Fruit fly (Drosophila melanogaster): ENCODE measurements around the gene PCNA2.

PCNA2 gene

DNA sequence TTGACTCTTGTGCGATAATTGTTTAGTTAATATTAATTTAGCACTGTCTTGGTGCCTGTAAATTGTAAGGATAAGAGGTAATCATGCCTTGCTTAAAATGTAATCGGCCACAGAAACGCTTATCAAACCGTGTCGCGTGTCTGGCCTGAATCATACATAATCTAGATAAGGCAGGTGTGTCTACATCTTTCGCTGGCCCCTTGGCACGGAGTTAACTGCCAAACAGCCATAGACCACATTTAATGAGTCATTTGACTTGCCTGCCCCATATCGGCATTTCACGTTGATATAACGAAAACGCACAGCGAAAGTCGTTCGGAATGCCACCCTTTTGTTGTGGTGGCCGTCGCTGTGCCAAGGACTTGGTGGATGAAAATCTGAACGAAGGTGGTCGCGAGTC is 48.6 kb downstream of the PCNA2 start, which contains the start of gene CG31697:
TSS of gene CG31697 (plus strand) at position 215 of the 400 bp plus-strand sequence.
- no peak for TF ChIP-seq tai (GFP tag; optimal IDR thresholded peaks at IDR 0.05)
- TF ChIP-seq h (GFP tag; optimal IDR thresholded peaks at IDR 0.05) = peak; percentile 86
- no peak for TF ChIP-seq brk (GFP tag; optimal IDR thresholded peaks at IDR 0.05)

DNA sequence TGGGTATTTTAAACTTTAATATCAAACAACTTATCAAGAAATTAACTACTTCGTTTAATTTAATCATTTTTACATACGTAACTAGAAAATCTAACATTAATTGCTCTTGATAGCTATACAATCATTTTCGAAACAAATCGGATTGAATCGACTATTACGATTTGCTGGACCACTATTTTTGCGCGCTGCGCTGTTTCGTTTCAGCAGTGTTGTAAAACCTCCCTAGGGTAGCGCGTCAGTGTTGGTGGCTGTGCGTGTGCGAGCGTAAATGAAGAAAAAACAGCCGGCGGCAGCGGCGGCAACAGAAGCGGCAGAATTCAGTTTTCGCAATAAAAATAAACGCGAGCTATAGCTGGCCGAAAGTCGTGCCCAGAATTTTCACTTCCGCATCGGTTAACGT is 50.5 kb downstream of the PCNA2 start, which contains the start of gene CG33116:
TSS of gene CG33116 (plus strand) at position 233 of the 400 bp plus-strand sequence.
- TF ChIP-seq usp (GFP tag; optimal IDR thresholded peaks at IDR 0.05) (no peak), dl (GFP tag; optimal IDR thresholded peaks at IDR 0.05; ENCODE audit: insufficient read depth in 1 of 2, partially characterized antibody in 2 of 2) (no peak), Dfd (GFP tag; optimal IDR thresholded peaks at IDR 0.05) (no peak), N (GFP tag; optimal IDR thresholded peaks at IDR 0.05) (no peak), sv (GFP tag; optimal IDR thresholded peaks at IDR 0.05) (peak; percentile 84), Dif (GFP tag; optimal IDR thresholded peaks at IDR 0.05; ENCODE audit: partially characterized antibody) (no peak), CrebA (GFP tag; optimal IDR thresholded peaks at IDR 0.05; ENCODE audit: borderline replicate concordance) (no peak), Sp1 (GFP tag; optimal IDR thresholded peaks at IDR 0.05) (peak; percentile 80), Jra (GFP tag; optimal IDR thresholded peaks at IDR 0.05) (peak; percentile 61), tai (GFP tag; optimal IDR thresholded peaks at IDR 0.05) (no peak), sage (GFP tag; optimal IDR thresholded peaks at IDR 0.05) (peak; percentile 63), Mio (GFP tag; optimal IDR thresholded peaks at IDR 0.05) (peak; percentile 63), rgr (GFP tag; optimal IDR thresholded peaks at IDR 0.05) (peak; percentile 93), jim (GFP tag; optimal IDR thresholded peaks at IDR 0.05) (peak; percentile 2), dmrt93B (GFP tag; optimal IDR thresholded peaks at IDR 0.05) (peak; percentile 71), Hnf4 (GFP tag; optimal IDR thresholded peaks at IDR 0.05) (peak; percentile 91), h (GFP tag; optimal IDR thresholded peaks at IDR 0.05) (peak; percentile 90), brk (GFP tag; optimal IDR thresholded peaks at IDR 0.05) (peak; percentile 82), lola (GFP tag; optimal IDR thresholded peaks at IDR 0.05) (no peak), woc (GFP tag; optimal IDR thresholded peaks at IDR 0.05) (peak; percentile 89), dsf (GFP tag; optimal IDR thresholded peaks at IDR 0.05; ENCODE audit: borderline replicate concordance) (peak; percentile 50), psq (GFP tag; optimal IDR thresholded peaks at IDR 0.05) (peak; percentile 68), br (GFP tag; optimal IDR thresholded peaks at IDR 0.05) (peak; percentile 89), Hr83 (GFP tag; optimal IDR thresholded peaks at IDR 0.05; ENCODE audit: poor library complexity, severe bottlenecking) (peak; percentile 92), GATAd (GFP tag; optimal IDR thresholded peaks at IDR 0.05) (peak; percentile 28), Rel (GFP tag; optimal IDR thresholded peaks at IDR 0.05) (no peak), Rel (tag; optimal IDR thresholded peaks at IDR 0.05) (peak; percentile 58), pan (optimal IDR thresholded peaks at IDR 0.05) (no peak), CG9705 (GFP tag; optimal IDR thresholded peaks at IDR 0.05) (peak; percentile 61), fru (GFP tag; optimal IDR thresholded peaks at IDR 0.05) (peak; percentile 90), ey (GFP tag; optimal IDR thresholded peaks at IDR 0.05) (peak; percentile 89), Abd-B (GFP tag; optimal IDR thresholded peaks at IDR 0.05) (no peak), Vsx2 (GFP tag; optimal IDR thresholded peaks at IDR 0.05; ENCODE audit: partially characterized antibody) (no peak), OdsH (GFP tag; optimal IDR thresholded peaks at IDR 0.05) (peak; percentile 86), HLH106 (tag; optimal IDR thresholded peaks at IDR 0.05) (peak; percentile 85), CG32264 (GFP tag; optimal IDR thresholded peaks at IDR 0.05) (peak; percentile 74), Hr78 (GFP tag; optimal IDR thresholded peaks at IDR 0.05) (no peak), Myc (optimal IDR thresholded peaks at IDR 0.05) (peak; percentile 41), foxo (GFP tag; optimal IDR thresholded peaks at IDR 0.05) (peak; percentile 17 to 92)

Measured in whole organism, wandering third instar larva.